Worm (Caenorhabditis elegans): ENCODE data around the gene srw-143.

- TF ChIP-seq hmg-4 (GFP tag; optimal IDR thresholded peaks at IDR 0.05), result no peak
- TF ChIP-seq tbx-11 (GFP tag; IDR thresholded peaks at IDR 0.05), result no peak
- TF ChIP-seq ceh-36 (tag; optimal IDR thresholded peaks at IDR 0.05), result no peak
- no peak for TF ChIP-seq ets-7 (tag; optimal IDR thresholded peaks at IDR 0.05)
- TF ChIP-seq ama-1 (optimal IDR thresholded peaks at IDR 0.05), result no peak
- TF ChIP-seq tbx-37 (GFP tag; conservative IDR thresholded peaks at IDR 0.05), result no peak
These were observed 942 bp upstream of the srw-143 start for ce11 chrV:2942247-2942646.
